Fruit fly (Drosophila melanogaster): ENCODE results near the gene Ugt37E1.

dm6 chr2L:16796104-16796645, at the start of gene Ugt37E1:
- TF ChIP-seq CG6792 (GFP tag; optimal IDR thresholded peaks at IDR 0.05) (no peak), OdsH (GFP tag; optimal IDR thresholded peaks at IDR 0.05) (no peak), Blimp-1 (GFP tag; optimal IDR thresholded peaks at IDR 0.05) (no peak), Sox102F (GFP tag; optimal IDR thresholded peaks at IDR 0.05) (no peak), Hr39 (GFP tag; optimal IDR thresholded peaks at IDR 0.05) (no peak)

Data from whole organism, prepupa.